Fruit fly (Drosophila melanogaster) S2 (cell line): Measurements from ENCODE around the gene CG13403.

ENCODE experiments used
- CG8478 ChIP-seq: fragments of >200 bp; optimal IDR thresholded peaks from 2 replicates; lab custom pipeline; 2018
- CTCF ChIP-seq, 2 experiments: fragments of >200 bp; optimal IDR thresholded peaks; 2 replicates each; lab custom pipeline; 2018

- TF ChIP-seq CG8478 (lab: Kevin White, UChicago) (no peak), CTCF (optimal IDR thresholded peaks at IDR 0.05; lab: Kevin White, UChicago) (no peak)
Measured at dm6 chrX:14191918-14192317, at the start of gene CG13403.
